Fruit fly (Drosophila melanogaster) whole organism, embryonic: ENCODE data around the gene Ugt301D1.

Experiments
- CG12659 ChIP-seq: fragments of 200-800 bp; sonication (Bioruptor generic); optimal IDR thresholded peaks from 3 replicates; lab custom pipeline; 2017; ENCODE audit warnings: mild to moderate bottlenecking, missing biosample characterization, missing genetic modification reagents, missing genetic modification characterization
- CG17829 ChIP-seq: fragments of 200-800 bp; optimal IDR thresholded peaks from 2 replicates; lab custom pipeline; 2019; ENCODE audit warnings: missing biosample characterization, mild to moderate bottlenecking, missing genetic modification characterization, moderate library complexity
- CG5245 ChIP-seq: fragments of 200-800 bp; sonication (Bioruptor generic); optimal IDR thresholded peaks from 3 replicates; lab custom pipeline; 2016; ENCODE audit warnings: missing biosample characterization, missing genetic modification characterization
- p53 ChIP-seq: fragments of 200-800 bp; sonication (Bioruptor generic); optimal IDR thresholded peaks from 2 replicates; lab custom pipeline; 2016; ENCODE audit warnings: missing biosample characterization, missing genetic modification characterization
- sd ChIP-seq: fragments of 200-800 bp; sonication (Bioruptor generic); optimal IDR thresholded peaks from 3 replicates; lab custom pipeline; 2018; ENCODE audit warnings: missing biosample characterization, mild to moderate bottlenecking, missing genetic modification characterization, moderate library complexity

- TF ChIP-seq CG12659 (GFP tag; lab: Kevin White, UChicago) (no peak), p53 (GFP tag; lab: Kevin White, UChicago) (no peak), CG5245 (GFP tag; lab: Kevin White, UChicago) (no peak), CG17829 (no peak), sd (tag; lab: Kevin White, UChicago) (no peak)
Observed at dm6 chr2L:18493122-18493521, 16.2 kb upstream of the Ugt301D1 start.
